Fruit fly (Drosophila melanogaster): ENCODE measurements around the gene CG1806.

CG1806 gene

DNA sequence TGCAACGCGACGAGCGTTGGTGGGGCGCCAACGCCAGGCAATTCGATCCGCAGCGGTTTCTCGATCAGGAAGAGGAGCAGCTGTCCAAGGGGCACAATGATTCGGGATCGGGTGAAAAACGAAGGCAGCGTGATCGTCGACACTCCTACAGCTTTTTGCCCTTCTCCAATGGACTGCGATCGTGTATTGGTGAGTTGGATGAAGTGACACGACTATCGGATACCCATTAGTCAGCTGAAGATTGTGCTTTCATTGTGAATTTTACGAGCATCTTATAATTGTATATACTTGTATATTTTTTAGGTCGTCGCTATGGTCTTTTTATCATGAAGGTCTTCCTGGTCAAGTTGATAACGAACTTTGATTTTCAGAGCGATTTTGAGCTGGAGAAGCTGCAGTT, 27.7 kb downstream of the CG1806 start:
- TF ChIP-seq Scr (GFP tag; IDR thresholded peaks at IDR 0.05; ENCODE audit: partially characterized antibody) = 0 out of 2 replicates have a peak, but pooled peaks have one; percentile 24
- no peak for TF ChIP-seq Fer1 (GFP tag; optimal IDR thresholded peaks at IDR 0.05)
- TF ChIP-seq CG16813 (GFP tag; IDR thresholded peaks at IDR 0.05; ENCODE audit: partially characterized antibody) = peak; percentile 42; the same call in 2 of the 3 replicates
- TF ChIP-seq tna (GFP tag; IDR thresholded peaks at IDR 0.05; ENCODE audit: partially characterized antibody) = peak; percentile 66; the same call in 1 of the 2 replicates
- 0 out of 4 replicates have a peak, but pooled peaks have one; percentile 22 for TF ChIP-seq Dll (GFP tag; IDR thresholded peaks at IDR 0.05; ENCODE audit: partially characterized antibody)
- peak; percentile 73 for TF ChIP-seq HLH4C (GFP tag; IDR thresholded peaks at IDR 0.05; ENCODE audit: partially characterized antibody)
- TF ChIP-seq nerfin-2 (GFP tag; IDR thresholded peaks at IDR 0.05; ENCODE audit: partially characterized antibody) = peak; percentile 62
- no peak for TF ChIP-seq CG3065 (GFP tag; optimal IDR thresholded peaks at IDR 0.05)
- 0 out of 3 replicates have a peak, but pooled peaks have one; percentile 44 for TF ChIP-seq CG7963 (GFP tag; IDR thresholded peaks at IDR 0.05; ENCODE audit: partially characterized antibody)
- TF ChIP-seq CG14860 (GFP tag; IDR thresholded peaks at IDR 0.05; ENCODE audit: partially characterized antibody) = peak; percentile 53; the same call in 1 of the 3 replicates
- TF ChIP-seq Bgb (GFP tag; IDR thresholded peaks at IDR 0.05; ENCODE audit: partially characterized antibody) = 0 out of 2 replicates have a peak, but pooled peaks have one; percentile 28
- no peak for TF ChIP-seq gt (GFP tag; IDR thresholded peaks at IDR 0.05)

DNA sequence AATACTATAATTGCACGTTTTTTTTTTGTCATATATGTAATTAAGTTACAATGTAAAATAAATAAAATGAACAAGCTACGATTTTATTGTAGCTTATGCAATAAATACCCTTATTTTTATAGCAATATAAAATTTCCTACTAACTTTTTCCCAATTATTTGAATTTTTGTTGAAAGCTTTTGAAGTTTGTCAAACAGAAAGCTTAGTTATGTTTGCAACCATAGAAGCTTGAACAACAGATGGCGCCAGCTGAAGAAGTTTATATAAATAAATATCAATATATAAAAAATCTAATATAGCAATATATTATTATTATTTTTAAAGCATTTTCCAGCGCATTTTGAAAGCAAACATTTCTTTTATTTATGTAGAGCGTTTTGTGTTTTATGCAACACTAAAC, 28.2 kb downstream of the CG1806 start:
- peak; percentile 17 for TF ChIP-seq Dp (GFP tag; optimal IDR thresholded peaks at IDR 0.05)
- peak; percentile 2 for TF ChIP-seq stwl (tag; optimal IDR thresholded peaks at IDR 0.05)
- peak; percentile 17 for TF ChIP-seq pita (GFP tag; optimal IDR thresholded peaks at IDR 0.05)
- peak; percentile 11 for TF ChIP-seq gem (tag; optimal IDR thresholded peaks at IDR 0.05)
- TF ChIP-seq CG13775 (GFP tag; optimal IDR thresholded peaks at IDR 0.05) = no peak
- TF ChIP-seq Lim3 (GFP tag; IDR thresholded peaks at IDR 0.05) = no peak
- TF ChIP-seq ATbp (GFP tag; optimal IDR thresholded peaks at IDR 0.05) = no peak
- TF ChIP-seq Myb (GFP tag; optimal IDR thresholded peaks at IDR 0.05) = peak; percentile 1
- peak; percentile 93 for TF ChIP-seq CTCF (GFP tag; optimal IDR thresholded peaks at IDR 0.05)
- no peak for TF ChIP-seq CG8924 (tag; optimal IDR thresholded peaks at IDR 0.05)
- peak in 1 of 2 experiments; percentile 79 for TF ChIP-seq Pdp1 (GFP tag; optimal IDR thresholded peaks at IDR 0.05)
- no peak for TF ChIP-seq bigmax (GFP tag; optimal IDR thresholded peaks at IDR 0.05)
- peak; percentile 7 for TF ChIP-seq Med (GFP tag)
- no peak for TF ChIP-seq maf-S (GFP tag; optimal IDR thresholded peaks at IDR 0.05)
- peak; percentile 17 for TF ChIP-seq CG11504 (tag; optimal IDR thresholded peaks at IDR 0.05)
- TF ChIP-seq CG10366 (GFP tag; IDR thresholded peaks at IDR 0.05) = no peak
- no peak for TF ChIP-seq seq (GFP tag; IDR thresholded peaks at IDR 0.05)
- TF ChIP-seq Dip2 (GFP tag; IDR thresholded peaks at IDR 0.05) = peak; percentile 89
- no peak for TF ChIP-seq CG12659 (GFP tag; optimal IDR thresholded peaks at IDR 0.05)
- TF ChIP-seq NK7.1 (GFP tag; optimal IDR thresholded peaks at IDR 0.05) = no peak
- peak; percentile 7 for TF ChIP-seq CG15601 (tag; optimal IDR thresholded peaks at IDR 0.05)

DNA sequence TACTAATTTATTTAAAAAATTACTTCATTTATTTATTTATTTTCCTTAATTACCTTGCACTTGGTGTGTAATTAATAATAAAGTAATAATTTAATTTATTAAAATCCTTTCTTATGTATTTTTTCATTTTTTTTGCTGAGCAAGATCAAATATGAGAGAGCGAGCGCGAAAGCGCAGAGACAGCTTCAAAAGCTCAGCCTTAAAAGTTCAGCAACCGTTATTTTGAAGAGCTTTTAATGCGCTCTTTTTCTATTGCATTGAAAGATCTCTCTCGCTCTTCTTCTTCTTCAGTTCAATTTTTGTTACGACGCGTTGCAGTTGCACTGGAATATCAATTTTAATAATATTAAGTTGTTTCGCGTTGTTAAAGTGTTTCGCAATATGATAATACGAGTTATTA, 36.4 kb downstream of the CG1806 start, which contains the start of gene Ten-a:
Gene Ten-a, plus strand, starts transcription at position 301 of the 400 bp plus-strand sequence.
- TF ChIP-seq CG7928 (GFP tag; optimal IDR thresholded peaks at IDR 0.05) (no peak), zen (tag; optimal IDR thresholded peaks at IDR 0.05) (no peak), CG33213 (GFP tag; optimal IDR thresholded peaks at IDR 0.05) (no peak), CG5180 (GFP tag; optimal IDR thresholded peaks at IDR 0.05) (peak; percentile 27), CG7987 (GFP tag; optimal IDR thresholded peaks at IDR 0.05) (no peak), Trl (optimal IDR thresholded peaks at IDR 0.05) (peak in 1 of 2 experiments; percentile 12), Trl (GFP tag; optimal IDR thresholded peaks at IDR 0.05) (no peak), PHDP (tag; optimal IDR thresholded peaks at IDR 0.05) (no peak), GATAe (GFP tag; conservative IDR thresholded peaks at IDR 0.05) (no peak)
